Worm (Caenorhabditis elegans) whole organism, young adult: ENCODE data around the gene fbxa-211.
"Not testable (repeated sequence)": the region's sequence is repeated elsewhere in the genome, so short reads cannot be mapped to it uniquely, and the experiment has no call there.

Experiments used
- K11D2.4 ChIP-seq: fragments of 200-800 bp; sonication (Bioruptor generic); IDR thresholded peaks from 2 replicates; pipeline ENCODE4 v1.3.6; 2022; ENCODE audit warnings: missing genetic modification reagents, missing genetic modification characterization, missing compliant biosample characterization
- mes-4 ChIP-seq: sonication (generic microtip); optimal IDR thresholded peaks from 2 replicates; lab custom pipeline; 2016; ENCODE audit warnings: missing genotype, missing genetic modification characterization, missing compliant biosample characterization
- ztf-28 ChIP-seq: fragments of 200-800 bp; sonication (Bioruptor generic); IDR thresholded peaks from 2 replicates; pipeline ENCODE4 v1.3.6; 2022; ENCODE audit warnings: missing genetic modification reagents, missing genetic modification characterization, missing compliant biosample characterization

ce11 chrV:18174951-18175350 lies 47.6 kb downstream of the fbxa-211 start:
- not testable (repeated sequence) for TF ChIP-seq ztf-28 (GFP tag; lab: Robert Waterston, UW); K11D2.4 (GFP tag; lab: Robert Waterston, UW); mes-4 (tag; lab: Kevin White, UChicago)
